Fruit fly (Drosophila melanogaster) whole organism, embryonic: ENCODE measurements around the gene Cmtr1.

Experiments
- Abd-B ChIP-seq: fragments of 200-800 bp; sonication (Bioruptor generic); optimal IDR thresholded peaks from 2 replicates; lab custom pipeline; 2018; ENCODE audit warnings: missing biosample characterization, mild to moderate bottlenecking, missing genetic modification characterization, moderate library complexity
- Aef1 ChIP-seq: fragments of 200-800 bp; sonication (Bioruptor generic); IDR thresholded peaks from 3 replicates; pipeline ENCODE4 v1.3.6; 2022; ENCODE audit warnings: missing biosample characterization, missing genetic modification characterization
- CG12104 ChIP-seq: fragments of 200-800 bp; sonication (Bioruptor generic); optimal IDR thresholded peaks from 3 replicates; lab custom pipeline; 2016; ENCODE audit warnings: missing biosample characterization, missing genetic modification characterization
- CG12155 ChIP-seq: fragments of 200-800 bp; sonication (Bioruptor generic); optimal IDR thresholded peaks from 3 replicates; lab custom pipeline; 2016; ENCODE audit warnings: missing biosample characterization, missing genetic modification characterization
- CG12236 ChIP-seq: fragments of 200-800 bp; sonication (Bioruptor generic); optimal IDR thresholded peaks from 2 replicates; lab custom pipeline; 2016; ENCODE audit warnings: missing biosample characterization, missing genetic modification characterization
- CG12391 ChIP-seq: fragments of 200-800 bp; sonication (Bioruptor generic); optimal IDR thresholded peaks from 3 replicates; lab custom pipeline; 2018; ENCODE audit warnings: missing biosample characterization, mild to moderate bottlenecking, missing genetic modification characterization, moderate library complexity
- CG12769 ChIP-seq: fragments of 200-800 bp; sonication (Bioruptor generic); optimal IDR thresholded peaks from 2 replicates; lab custom pipeline; 2019; ENCODE audit warnings: missing biosample characterization, mild to moderate bottlenecking, missing genetic modification characterization, moderate library complexity
- CG13287 ChIP-seq: fragments of 200-800 bp; sonication (Bioruptor generic); IDR thresholded peaks from 2 replicates; pipeline ENCODE4 v1.3.6; 2022; ENCODE audit warnings: missing biosample characterization, missing genetic modification characterization; ENCODE audit not compliant: partially characterized antibody
- CG13894 ChIP-seq: fragments of 200-800 bp; sonication (Bioruptor generic); optimal IDR thresholded peaks from 3 replicates; lab custom pipeline; 2018; ENCODE audit warnings: missing biosample characterization, mild to moderate bottlenecking, missing genetic modification characterization, moderate library complexity
- CG17186 ChIP-seq: fragments of 200-800 bp; sonication (Bioruptor generic); optimal IDR thresholded peaks from 3 replicates; lab custom pipeline; 2017; ENCODE audit warnings: missing biosample characterization, missing genetic modification reagents, missing genetic modification characterization
- CG17829 ChIP-seq: fragments of 200-800 bp; optimal IDR thresholded peaks from 2 replicates; lab custom pipeline; 2019; ENCODE audit warnings: missing biosample characterization, mild to moderate bottlenecking, missing genetic modification characterization, moderate library complexity
- CG4730 ChIP-seq: fragments of 200-800 bp; sonication (Bioruptor generic); IDR thresholded peaks from 2 replicates; pipeline ENCODE4 v1.3.6; 2022; ENCODE audit warnings: missing biosample characterization, missing genetic modification characterization
- CG7963 ChIP-seq: fragments of 200-800 bp; sonication (Bioruptor generic); IDR thresholded peaks from 3 replicates; pipeline ENCODE4 v1.3.6; 2022; ENCODE audit warnings: missing biosample characterization, missing genetic modification characterization; ENCODE audit not compliant: partially characterized antibody
- CG8281 ChIP-seq: fragments of 200-800 bp; sonication (Bioruptor generic); optimal IDR thresholded peaks from 2 replicates; lab custom pipeline; 2018; ENCODE audit warnings: missing biosample characterization, mild to moderate bottlenecking, missing genetic modification characterization, moderate library complexity
- CG9727 ChIP-seq: fragments of 200-800 bp; sonication (Bioruptor generic); optimal IDR thresholded peaks from 3 replicates; lab custom pipeline; 2017; ENCODE audit warnings: missing biosample characterization, mild to moderate bottlenecking, missing genetic modification characterization
- CG9876 ChIP-seq: fragments of 200-800 bp; sonication (Bioruptor generic); optimal IDR thresholded peaks from 2 replicates; lab custom pipeline; 2016; ENCODE audit warnings: missing biosample characterization, missing genetic modification characterization
- CG9932 ChIP-seq: fragments of 200-800 bp; sonication (Bioruptor generic); IDR thresholded peaks from 2 replicates; pipeline ENCODE4 v1.3.6; 2022; ENCODE audit warnings: missing biosample characterization, missing genetic modification characterization
- Chrac-16 ChIP-seq: fragments of 200-800 bp; sonication (Bioruptor generic); optimal IDR thresholded peaks from 3 replicates; lab custom pipeline; 2016; ENCODE audit warnings: missing biosample characterization, missing genetic modification characterization
- Dll ChIP-seq: fragments of 200-800 bp; sonication (Bioruptor generic); IDR thresholded peaks from 4 replicates; pipeline ENCODE4 v1.3.6; 2022; ENCODE audit warnings: missing biosample characterization, missing genetic modification characterization; ENCODE audit not compliant: partially characterized antibody
- Dp ChIP-seq: fragments of 200-800 bp; sonication (Bioruptor generic); optimal IDR thresholded peaks from 2 replicates; lab custom pipeline; 2018; ENCODE audit warnings: missing biosample characterization, mild to moderate bottlenecking, missing genetic modification characterization, moderate library complexity
- Dref ChIP-seq: fragments of 200-800 bp; sonication (Bioruptor generic); IDR thresholded peaks from 2 replicates; pipeline ENCODE4 v1.3.6; 2022; ENCODE audit warnings: missing biosample characterization, missing genetic modification characterization
- Ets65A ChIP-seq: fragments of 200-800 bp; sonication (Bioruptor generic); peaks from one replicate; lab custom pipeline; 2016; ENCODE audit warnings: missing biosample characterization, missing genetic modification characterization
- Fer1 ChIP-seq: fragments of 200-800 bp; sonication (Bioruptor generic); optimal IDR thresholded peaks from 2 replicates; lab custom pipeline; 2017; ENCODE audit warnings: missing biosample characterization, mild to moderate bottlenecking, missing genetic modification characterization
- MESR4 ChIP-seq: fragments of 200-800 bp; sonication (Bioruptor generic); optimal IDR thresholded peaks from 2 replicates; lab custom pipeline; 2018; ENCODE audit warnings: missing biosample characterization, mild to moderate bottlenecking, missing genetic modification characterization, moderate library complexity
- Med ChIP-seq: fragments of 200-800 bp; sonication (Bioruptor generic); peaks from one replicate; lab custom pipeline; 2016; ENCODE audit warnings: missing biosample characterization, missing genetic modification characterization, mild to moderate bottlenecking, inconsistent platforms, moderate library complexity
- Meics ChIP-seq: fragments of 200-800 bp; sonication (Bioruptor generic); optimal IDR thresholded peaks from 2 replicates; lab custom pipeline; 2017; ENCODE audit warnings: missing biosample characterization, mild to moderate bottlenecking, missing genetic modification characterization
- NC2α ChIP-seq: fragments of 200-800 bp; sonication (Bioruptor generic); optimal IDR thresholded peaks from 2 replicates; lab custom pipeline; 2016; ENCODE audit warnings: missing biosample characterization, missing genetic modification characterization
- Opbp ChIP-seq: fragments of 200-800 bp; sonication (Bioruptor generic); IDR thresholded peaks from 3 replicates; pipeline ENCODE4 v1.3.6; 2022; ENCODE audit warnings: missing biosample characterization, missing genetic modification characterization; ENCODE audit not compliant: partially characterized antibody
- Sin3A ChIP-seq: fragments of >200 bp; optimal IDR thresholded peaks from 2 replicates; lab custom pipeline; 2018
- Sry-δ ChIP-seq: fragments of 200-800 bp; sonication (Bioruptor generic); optimal IDR thresholded peaks from 2 replicates; lab custom pipeline; 2016; ENCODE audit warnings: missing biosample characterization, missing genetic modification characterization
- Xbp1 ChIP-seq: fragments of 200-800 bp; sonication (Bioruptor generic); optimal IDR thresholded peaks from 3 replicates; lab custom pipeline; 2016; ENCODE audit warnings: missing biosample characterization, mild to moderate bottlenecking, missing genetic modification characterization
- bab2 ChIP-seq: fragments of 200-800 bp; sonication (Bioruptor generic); optimal IDR thresholded peaks from 2 replicates; lab custom pipeline; 2016; ENCODE audit warnings: missing biosample characterization, missing genetic modification characterization
- btn ChIP-seq: fragments of 200-800 bp; sonication (Bioruptor generic); optimal IDR thresholded peaks from 2 replicates; lab custom pipeline; 2016; ENCODE audit warnings: missing biosample characterization, missing genetic modification characterization
- danr ChIP-seq: fragments of 200-800 bp; sonication (Bioruptor generic); IDR thresholded peaks from 2 replicates; pipeline ENCODE4 v1.3.6; 2022; ENCODE audit warnings: missing biosample characterization, missing genetic modification characterization
- h ChIP-seq: fragments of >200 bp; optimal IDR thresholded peaks from 2 replicates; lab custom pipeline; 2017
- jing ChIP-seq: fragments of 200-800 bp; sonication (Bioruptor generic); optimal IDR thresholded peaks from 2 replicates; lab custom pipeline; 2018; ENCODE audit warnings: missing biosample characterization, mild to moderate bottlenecking, missing genetic modification characterization
- kah ChIP-seq: fragments of 200-800 bp; sonication (Bioruptor generic); optimal IDR thresholded peaks from 2 replicates; lab custom pipeline; 2018; ENCODE audit warnings: missing biosample characterization, mild to moderate bottlenecking, missing genetic modification characterization
- knrl ChIP-seq: fragments of 200-800 bp; sonication (Bioruptor generic); IDR thresholded peaks from 3 replicates; pipeline ENCODE4 v1.3.6; 2022; ENCODE audit warnings: missing biosample characterization, missing genetic modification characterization; ENCODE audit not compliant: partially characterized antibody
- lbe ChIP-seq: fragments of 200-800 bp; sonication (Bioruptor generic); optimal IDR thresholded peaks from 2 replicates; lab custom pipeline; 2016; ENCODE audit warnings: missing biosample characterization, mild to moderate bottlenecking, missing genetic modification characterization
- onecut ChIP-seq: fragments of 200-800 bp; sonication (Bioruptor generic); IDR thresholded peaks from 2 replicates; pipeline ENCODE4 v1.3.6; 2022; ENCODE audit warnings: missing biosample characterization, missing genetic modification characterization
- p53 ChIP-seq: fragments of 200-800 bp; sonication (Bioruptor generic); optimal IDR thresholded peaks from 2 replicates; lab custom pipeline; 2016; ENCODE audit warnings: missing biosample characterization, missing genetic modification characterization
- phol ChIP-seq: fragments of 200-800 bp; sonication (Bioruptor generic); optimal IDR thresholded peaks from 3 replicates; lab custom pipeline; 2018; ENCODE audit warnings: missing biosample characterization, mild to moderate bottlenecking, missing genetic modification characterization, moderate library complexity
- psq ChIP-seq: fragments of 200-800 bp; sonication (Bioruptor generic); optimal IDR thresholded peaks from 2 replicates; lab custom pipeline; 2017; ENCODE audit warnings: missing biosample characterization, missing genetic modification characterization
- rib ChIP-seq: fragments of 200-800 bp; sonication (Bioruptor generic); IDR thresholded peaks from 2 replicates; pipeline ENCODE4 v1.3.6; 2022; ENCODE audit warnings: missing biosample characterization, missing genetic modification characterization
- slbo ChIP-seq: fragments of 200-800 bp; sonication (Bioruptor generic); IDR thresholded peaks from 2 replicates; pipeline ENCODE4 v1.3.6; 2022; ENCODE audit warnings: missing biosample characterization, missing genetic modification characterization
- slou ChIP-seq: fragments of 200-800 bp; sonication (Bioruptor generic); optimal IDR thresholded peaks from 3 replicates; lab custom pipeline; 2016; ENCODE audit warnings: missing biosample characterization, missing genetic modification characterization
- tup ChIP-seq: fragments of 200-800 bp; sonication (Bioruptor generic); optimal IDR thresholded peaks from 2 replicates; lab custom pipeline; 2016; ENCODE audit warnings: missing biosample characterization, mild to moderate bottlenecking, missing genetic modification characterization, moderate library complexity
- vfl ChIP-seq: fragments of 200-800 bp; sonication (Bioruptor generic); optimal IDR thresholded peaks from 2 replicates; lab custom pipeline; 2016; ENCODE audit warnings: missing biosample characterization, missing genetic modification characterization

Gene Cmtr1

DNA sequence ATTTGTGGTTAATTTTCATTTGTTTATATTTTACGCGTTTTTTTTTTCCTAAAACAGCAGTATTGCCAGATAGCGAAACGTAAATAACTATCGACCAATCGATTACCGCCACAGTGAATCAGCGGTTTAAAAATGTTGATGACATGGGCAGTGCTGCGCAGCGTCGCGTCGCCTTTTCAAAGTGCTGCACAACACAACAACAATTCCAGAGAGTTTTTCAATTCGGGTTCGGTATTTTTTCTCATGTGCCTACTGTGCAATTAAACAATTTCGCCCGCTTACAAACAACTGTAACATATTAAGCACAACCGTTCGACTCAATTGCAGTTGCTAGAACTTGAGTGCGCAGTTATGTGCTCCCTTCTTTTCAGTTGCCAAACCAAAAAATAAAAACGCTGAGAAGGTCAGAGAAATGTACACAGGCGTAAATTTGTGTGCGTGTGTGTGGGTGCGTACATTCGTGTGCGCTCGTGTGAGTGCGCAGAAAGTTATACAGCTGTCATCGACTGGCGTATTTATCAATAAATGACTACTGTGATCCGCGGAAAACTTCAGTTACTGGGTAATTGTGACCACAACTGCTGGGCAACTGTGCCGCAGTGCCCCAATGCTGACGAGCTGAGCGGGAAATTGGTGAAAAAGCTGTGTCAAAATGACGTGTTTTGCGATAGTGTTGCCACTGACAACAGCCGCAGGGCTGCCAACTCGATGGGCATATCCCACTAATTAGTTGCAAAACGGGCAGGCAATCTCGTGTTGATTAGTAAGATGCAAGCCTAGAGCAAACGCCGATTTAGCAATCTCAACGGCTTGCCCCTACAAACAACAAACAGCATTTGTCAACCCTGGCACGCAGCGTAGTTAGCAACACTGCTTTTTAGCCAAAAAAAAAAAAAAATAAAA is 16.3 kb upstream of the Cmtr1 start, which contains the start of the genes tyf and Tip60 (continued):
- TF ChIP-seq knrl (GFP tag; lab: Robert Waterston, UW) (peak; percentile 39), slbo (peak; percentile 62), CG17829 (peak; percentile 31), Dll (peak; percentile 51; the same call in 3 of the 4 replicates)

DNA sequence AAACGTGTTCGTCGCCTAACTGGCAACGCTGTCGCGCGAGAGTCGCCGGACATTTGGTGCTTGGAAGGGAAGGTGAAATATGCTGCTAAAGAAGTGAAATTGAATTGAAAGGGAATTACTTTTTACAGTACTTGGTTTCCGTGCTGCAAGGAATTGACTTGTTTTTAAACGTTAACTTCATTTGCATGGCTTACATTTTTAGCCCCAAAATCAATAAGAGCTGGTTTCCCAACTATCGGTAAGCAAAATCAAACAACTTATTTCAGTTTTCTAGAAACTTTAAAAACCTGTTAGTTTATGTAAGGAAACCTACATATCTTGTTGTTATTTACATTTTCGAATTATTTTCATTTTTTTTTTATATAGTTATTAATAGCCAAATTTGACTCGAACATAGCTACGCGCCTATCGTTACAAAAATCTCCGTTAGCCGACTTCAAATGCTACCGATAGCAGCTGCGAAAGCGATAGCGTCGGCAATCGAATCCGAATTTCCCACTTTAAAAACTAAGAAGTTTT is 12.9 kb upstream of the Cmtr1 start, which contains the start of the genes dgt4 and Nsun2:
TSS of gene dgt4 (plus strand) at position 4 of the 519 bp plus-strand sequence.
TSS of gene Nsun2 (minus strand) at position 37 of the 519 bp plus-strand sequence.
- TF ChIP-seq phol (tag; lab: Kevin White, UChicago) (peak; percentile 25), CG12391 (tag; lab: Kevin White, UChicago) (peak; percentile 21), Xbp1 (peak; percentile 26), NC2α (no peak), Meics (GFP tag; lab: Kevin White, UChicago) (no peak), Dp (GFP tag; lab: Kevin White, UChicago) (peak; percentile 49), vfl (GFP tag; lab: Kevin White, UChicago) (no peak), CG9932 (GFP tag; lab: Robert Waterston, UW) (peak; percentile 40; the same call in 1 of the 2 replicates), MESR4 (no peak), CG4730 (GFP tag; lab: Robert Waterston, UW) (no peak), CG13287 (GFP tag; lab: Robert Waterston, UW) (peak; percentile 69), Chrac-16 (GFP tag; lab: Kevin White, UChicago) (peak; percentile 23), rib (GFP tag; lab: Robert Waterston, UW) (no peak), h (lab: Kevin White, UChicago) (no peak), kah (GFP tag; lab: Kevin White, UChicago) (no peak), CG17186 (no peak), CG9876 (no peak), Opbp (GFP tag; lab: Robert Waterston, UW) (no peak), Sry-δ (peak; percentile 65), danr (GFP tag; lab: Robert Waterston, UW) (no peak), lbe (GFP tag; lab: Kevin White, UChicago) (no peak), CG7963 (GFP tag; lab: Robert Waterston, UW) (no peak), Sin3A (lab: Kevin White, UChicago) (peak; percentile 51), psq (GFP tag; lab: Kevin White, UChicago) (no peak), onecut (GFP tag; lab: Robert Waterston, UW) (no peak), bab2 (GFP tag; lab: Kevin White, UChicago) (peak; percentile 1), CG12104 (GFP tag; lab: Kevin White, UChicago) (no peak), Aef1 (GFP tag; lab: Robert Waterston, UW) (no peak), CG8281 (tag; lab: Kevin White, UChicago) (no peak), CG12236 (GFP tag; lab: Kevin White, UChicago) (no peak), jing (GFP tag; lab: Kevin White, UChicago) (no peak), p53 (GFP tag; lab: Kevin White, UChicago) (no peak), CG12155 (GFP tag; lab: Kevin White, UChicago) (peak; percentile 28), CG13894 (no peak), CG9727 (GFP tag; lab: Kevin White, UChicago) (peak; percentile 18), Ets65A (GFP tag; lab: Kevin White, UChicago) (peak; percentile 90), btn (no peak), tup (GFP tag; lab: Kevin White, UChicago) (no peak), Abd-B (GFP tag; lab: Kevin White, UChicago) (no peak), Dref (GFP tag; lab: Robert Waterston, UW) (peak; percentile 64), Fer1 (GFP tag; lab: Kevin White, UChicago) (no peak), Med (GFP tag; lab: Kevin White, UChicago) (peak; percentile 64), slou (GFP tag; lab: Kevin White, UChicago) (no peak), CG12769 (tag; lab: Kevin White, UChicago) (no peak)
